Fruit fly (Drosophila melanogaster) whole organism, embryonic: ENCODE data around the gene htk.

Experiments
- Atf3 ChIP-seq: fragments of 200-800 bp; sonication (Bioruptor generic); optimal IDR thresholded peaks from 3 replicates; lab custom pipeline; 2016; ENCODE audit warnings: missing biosample characterization, missing genetic modification characterization
- C15 ChIP-seq: fragments of 200-800 bp; sonication (Bioruptor generic); IDR thresholded peaks from 3 replicates; pipeline ENCODE4 v1.3.6; 2022; ENCODE audit warnings: missing biosample characterization, missing genetic modification characterization
- CG13123 ChIP-seq: fragments of 200-800 bp; sonication (Bioruptor generic); optimal IDR thresholded peaks from 2 replicates; lab custom pipeline; 2016; ENCODE audit warnings: missing biosample characterization, missing genetic modification characterization
- CG13624 ChIP-seq: fragments of 200-800 bp; sonication (Bioruptor generic); optimal IDR thresholded peaks from 2 replicates; lab custom pipeline; 2016; ENCODE audit warnings: missing biosample characterization, missing genetic modification characterization
- CG1603 ChIP-seq: fragments of 200-800 bp; sonication (Bioruptor generic); optimal IDR thresholded peaks from 2 replicates; lab custom pipeline; 2019; ENCODE audit warnings: missing biosample characterization, mild to moderate bottlenecking, missing genetic modification characterization, moderate library complexity
- CG33213 ChIP-seq: fragments of 200-800 bp; sonication (Bioruptor generic); optimal IDR thresholded peaks from 3 replicates; lab custom pipeline; 2016; ENCODE audit warnings: missing biosample characterization, missing genetic modification characterization
- CG4404 ChIP-seq: fragments of 200-800 bp; sonication (Bioruptor generic); IDR thresholded peaks from 2 replicates; pipeline ENCODE4 v1.3.6; 2022; ENCODE audit warnings: missing biosample characterization, missing genetic modification characterization
- Oli ChIP-seq: fragments of 200-800 bp; sonication (Bioruptor generic); optimal IDR thresholded peaks from 2 replicates; lab custom pipeline; 2018; ENCODE audit warnings: missing biosample characterization, mild to moderate bottlenecking, missing genetic modification characterization, moderate library complexity
- slp2 ChIP-seq: fragments of 200-800 bp; sonication (Bioruptor generic); optimal IDR thresholded peaks from 2 replicates; lab custom pipeline; 2016; ENCODE audit warnings: missing biosample characterization, missing genetic modification characterization
- usp ChIP-seq: fragments of >200 bp; optimal IDR thresholded peaks from 2 replicates; lab custom pipeline; 2017; ENCODE audit warnings: missing biosample characterization, missing genetic modification characterization
- wor ChIP-seq: fragments of 200-800 bp; sonication (Bioruptor generic); IDR thresholded peaks from 2 replicates; pipeline ENCODE4 v1.3.6; 2022; ENCODE audit warnings: missing biosample characterization, missing genetic modification characterization
- yki ChIP-seq: fragments of >200 bp; optimal IDR thresholded peaks from 3 replicates; lab custom pipeline; 2018

dm6 chrX:18805036-18805435 lies 38.4 kb upstream of the htk start:
- TF ChIP-seq CG33213 (GFP tag; lab: Kevin White, UChicago) (no peak), CG4404 (GFP tag; lab: Robert Waterston, UW) (no peak), CG13624 (GFP tag; lab: Kevin White, UChicago) (no peak), Oli (tag; lab: Kevin White, UChicago) (no peak), C15 (GFP tag; lab: Robert Waterston, UW) (no peak), Atf3 (GFP tag; lab: Kevin White, UChicago) (no peak), CG1603 (tag; lab: Kevin White, UChicago) (no peak), usp (GFP tag; lab: Kevin White, UChicago) (no peak), yki (lab: Kevin White, UChicago) (no peak), wor (no peak), slp2 (GFP tag; lab: Kevin White, UChicago) (no peak), CG13123 (GFP tag; lab: Kevin White, UChicago) (no peak)
